Fruit fly (Drosophila melanogaster) Kc167 (cell line): Measurements from ENCODE around the gene CG33281.

Experiments used
- Myc ChIP-seq: fragments of >200 bp; optimal IDR thresholded peaks from 2 replicates; lab custom pipeline; 2017; ENCODE audit warnings: missing external identifiers
- insv ChIP-seq: fragments of >200 bp; optimal IDR thresholded peaks from 3 replicates; lab custom pipeline; 2018; ENCODE audit warnings: missing external identifiers

DNA sequence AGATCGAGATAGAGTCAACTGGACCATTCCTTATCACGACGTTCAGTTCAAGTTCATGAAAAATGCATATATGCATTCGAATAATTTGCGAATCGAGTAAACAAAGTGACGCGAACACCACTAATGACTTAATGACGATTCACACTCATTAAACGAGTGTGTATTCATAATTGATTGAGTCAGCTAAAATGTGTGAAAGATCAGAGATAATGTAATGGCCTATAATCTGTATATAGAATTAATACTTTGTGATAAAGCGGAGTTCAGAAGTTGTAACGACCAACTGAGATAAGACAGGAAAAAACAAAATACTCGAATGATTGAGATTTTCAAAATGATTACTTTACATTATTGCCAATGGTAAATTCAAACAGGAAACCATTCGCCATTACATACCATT is 45.8 kb downstream of the CG33281 start:
- TF ChIP-seq insv (lab: Kevin White, UChicago) (no peak), Myc (lab: Kevin White, UChicago) (no peak)
